Fruit fly (Drosophila melanogaster) whole organism, embryonic: ENCODE results near the gene HDAC6.

ENCODE experiments used
- Antp ChIP-seq: fragments of 200-800 bp; sonication (Bioruptor generic); optimal IDR thresholded peaks from 3 replicates; lab custom pipeline; 2016; ENCODE audit warnings: missing biosample characterization, missing genetic modification characterization
- Awh ChIP-seq: fragments of 200-800 bp; sonication (Bioruptor generic); IDR thresholded peaks from 2 replicates; pipeline ENCODE4, ENCODE4 v1.3.6; 2022; ENCODE audit warnings: missing biosample characterization, missing genetic modification characterization
- CG12769 ChIP-seq: fragments of 200-800 bp; sonication (Bioruptor generic); optimal IDR thresholded peaks from 2 replicates; lab custom pipeline; 2019; ENCODE audit warnings: missing biosample characterization, mild to moderate bottlenecking, missing genetic modification characterization, moderate library complexity
- CG13624 ChIP-seq: fragments of 200-800 bp; sonication (Bioruptor generic); optimal IDR thresholded peaks from 2 replicates; lab custom pipeline; 2016; ENCODE audit warnings: missing biosample characterization, missing genetic modification characterization
- CG13775 ChIP-seq: fragments of 200-800 bp; sonication (Bioruptor generic); optimal IDR thresholded peaks from 3 replicates; lab custom pipeline; 2017; ENCODE audit warnings: missing biosample characterization, mild to moderate bottlenecking, missing genetic modification characterization
- CG14441 ChIP-seq: fragments of 200-800 bp; sonication (Bioruptor generic); IDR thresholded peaks from 2 replicates; pipeline ENCODE4 v1.3.6; 2022; ENCODE audit warnings: missing biosample characterization, missing genetic modification characterization
- CG15601 ChIP-seq: fragments of 200-800 bp; sonication (Bioruptor generic); optimal IDR thresholded peaks from 3 replicates; lab custom pipeline; 2019; ENCODE audit warnings: missing biosample characterization, mild to moderate bottlenecking, missing genetic modification characterization, moderate library complexity
- CG16813 ChIP-seq: fragments of 200-800 bp; sonication (Bioruptor generic); IDR thresholded peaks from 3 replicates; pipeline ENCODE4 v1.3.6; 2022; ENCODE audit warnings: missing biosample characterization, missing genetic modification characterization; ENCODE audit not compliant: partially characterized antibody
- CG17359 ChIP-seq: fragments of 200-800 bp; sonication (Bioruptor generic); optimal IDR thresholded peaks from 3 replicates; lab custom pipeline; 2018; ENCODE audit warnings: missing biosample characterization, mild to moderate bottlenecking, missing genetic modification characterization, moderate library complexity
- CG17361 ChIP-seq: fragments of 200-800 bp; sonication (Bioruptor generic); IDR thresholded peaks from 3 replicates; pipeline ENCODE4 v1.3.6; 2022; ENCODE audit warnings: missing biosample characterization, missing genetic modification characterization
- CG18619 ChIP-seq: fragments of 200-800 bp; sonication (Bioruptor generic); optimal IDR thresholded peaks from 3 replicates; lab custom pipeline; 2017; ENCODE audit warnings: missing biosample characterization, mild to moderate bottlenecking, missing genetic modification characterization
- CG2129 ChIP-seq: fragments of 200-800 bp; sonication (Bioruptor generic); IDR thresholded peaks from 2 replicates; pipeline ENCODE4 v1.3.6; 2022; ENCODE audit warnings: missing biosample characterization, missing genetic modification characterization; ENCODE audit not compliant: partially characterized antibody
- CG2875 ChIP-seq: fragments of 200-800 bp; sonication (Bioruptor generic); optimal IDR thresholded peaks from 2 replicates; lab custom pipeline; 2017; ENCODE audit warnings: missing biosample characterization, mild to moderate bottlenecking, missing genetic modification characterization, missing genetic modification reagents
- CG32767 ChIP-seq: fragments of 200-800 bp; sonication (Bioruptor generic); IDR thresholded peaks from 2 replicates; pipeline ENCODE4 v1.3.6; 2022; ENCODE audit warnings: missing biosample characterization, missing genetic modification characterization
- CG3838 ChIP-seq: fragments of 200-800 bp; sonication (Bioruptor generic); optimal IDR thresholded peaks from 3 replicates; lab custom pipeline; 2016; ENCODE audit warnings: missing biosample characterization, missing genetic modification characterization
- CG3847 ChIP-seq: fragments of 200-800 bp; sonication (Bioruptor generic); IDR thresholded peaks from 2 replicates; pipeline ENCODE4 v1.3.6; 2022; ENCODE audit warnings: missing biosample characterization, missing genetic modification characterization
- CG3995 ChIP-seq: fragments of 200-800 bp; sonication (Bioruptor generic); optimal IDR thresholded peaks from 3 replicates; lab custom pipeline; 2016; ENCODE audit warnings: missing biosample characterization, missing genetic modification characterization
- CG7786 ChIP-seq: fragments of 200-800 bp; sonication (Bioruptor generic); optimal IDR thresholded peaks from 2 replicates; lab custom pipeline; 2016; ENCODE audit warnings: missing biosample characterization, missing genetic modification characterization
- CG7963 ChIP-seq: fragments of 200-800 bp; sonication (Bioruptor generic); IDR thresholded peaks from 3 replicates; pipeline ENCODE4 v1.3.6; 2022; ENCODE audit warnings: missing biosample characterization, missing genetic modification characterization; ENCODE audit not compliant: partially characterized antibody
- CG8290 ChIP-seq, 3 experiments: fragments of 200-800 bp; sonication (Bioruptor generic); optimal IDR thresholded peaks; 2 replicates each; lab custom pipeline; 2016 to 2019; ENCODE audit warnings: missing biosample characterization in 3 of 3, missing genetic modification characterization in 3 of 3, mild to moderate bottlenecking in 2 of 3, moderate library complexity in 1 of 3
- CG8359 ChIP-seq: fragments of 200-800 bp; sonication (Bioruptor generic); optimal IDR thresholded peaks from 2 replicates; lab custom pipeline; 2017; ENCODE audit warnings: missing biosample characterization, mild to moderate bottlenecking, missing genetic modification characterization, borderline replicate concordance
- CG9609 ChIP-seq: fragments of 200-800 bp; sonication (Bioruptor generic); optimal IDR thresholded peaks from 3 replicates; lab custom pipeline; 2016; ENCODE audit warnings: missing biosample characterization, missing genetic modification characterization
- CG9727 ChIP-seq: fragments of 200-800 bp; sonication (Bioruptor generic); optimal IDR thresholded peaks from 3 replicates; lab custom pipeline; 2017; ENCODE audit warnings: missing biosample characterization, mild to moderate bottlenecking, missing genetic modification characterization
- Dip3 ChIP-seq: fragments of 200-800 bp; sonication (Bioruptor generic); optimal IDR thresholded peaks from 3 replicates; lab custom pipeline; 2016; ENCODE audit warnings: missing biosample characterization, missing genetic modification characterization
- Doc3 ChIP-seq: fragments of 200-800 bp; sonication (Bioruptor generic); IDR thresholded peaks from 3 replicates; pipeline ENCODE4 v1.3.6; 2022; ENCODE audit warnings: missing biosample characterization, missing genetic modification characterization; ENCODE audit not compliant: partially characterized antibody
- HLHmδ ChIP-seq: fragments of 200-800 bp; sonication (Bioruptor generic); optimal IDR thresholded peaks from 2 replicates; lab custom pipeline; 2018; ENCODE audit warnings: missing biosample characterization, mild to moderate bottlenecking, missing genetic modification characterization, moderate library complexity
- Kr ChIP-seq: fragments of 200-800 bp; sonication (Bioruptor generic); optimal IDR thresholded peaks from 2 replicates; lab custom pipeline; 2017; ENCODE audit warnings: missing biosample characterization, mild to moderate bottlenecking, missing genetic modification characterization
- MESR4 ChIP-seq: fragments of 200-800 bp; sonication (Bioruptor generic); optimal IDR thresholded peaks from 2 replicates; lab custom pipeline; 2018; ENCODE audit warnings: missing biosample characterization, mild to moderate bottlenecking, missing genetic modification characterization, moderate library complexity
- Max ChIP-seq: fragments of 200-800 bp; sonication (Bioruptor generic); optimal IDR thresholded peaks from 2 replicates; lab custom pipeline; 2016; ENCODE audit warnings: missing biosample characterization, mild to moderate bottlenecking, missing genetic modification characterization
- NC2β ChIP-seq: fragments of 200-800 bp; sonication (Bioruptor generic); optimal IDR thresholded peaks from 2 replicates; lab custom pipeline; 2016; ENCODE audit warnings: missing biosample characterization, missing genetic modification characterization
- Rfx ChIP-seq: fragments of 200-800 bp; sonication (Bioruptor generic); IDR thresholded peaks from 2 replicates; pipeline ENCODE4 v1.3.6; 2022; ENCODE audit warnings: missing biosample characterization, missing genetic modification characterization
- Tbp ChIP-seq: fragments of >200 bp; optimal IDR thresholded peaks from 2 replicates; lab custom pipeline; 2018; ENCODE audit warnings: missing biosample characterization, missing genetic modification characterization
- ato ChIP-seq: fragments of 200-800 bp; sonication (Bioruptor generic); IDR thresholded peaks from 2 replicates; pipeline ENCODE4 v1.3.6; 2022; ENCODE audit warnings: missing biosample characterization, missing genetic modification characterization; ENCODE audit not compliant: partially characterized antibody
- gcm ChIP-seq: fragments of 200-800 bp; sonication (Bioruptor generic); optimal IDR thresholded peaks from 2 replicates; lab custom pipeline; 2019; ENCODE audit warnings: missing biosample characterization, mild to moderate bottlenecking, missing genetic modification characterization, moderate library complexity
- grau ChIP-seq: fragments of 200-800 bp; optimal IDR thresholded peaks from 3 replicates; lab custom pipeline; 2019; ENCODE audit warnings: missing biosample characterization, mild to moderate bottlenecking, missing genetic modification characterization, moderate library complexity
- ham ChIP-seq: fragments of 200-800 bp; sonication (Bioruptor generic); IDR thresholded peaks from 2 replicates; pipeline ENCODE4 v1.3.6; 2022; ENCODE audit warnings: missing biosample characterization, missing genetic modification characterization
- lab ChIP-seq: fragments of 200-800 bp; sonication (Bioruptor generic); optimal IDR thresholded peaks from 3 replicates; lab custom pipeline; 2017; ENCODE audit warnings: missing biosample characterization, missing genetic modification characterization, mild to moderate bottlenecking, moderate library complexity, missing genetic modification reagents
- lov ChIP-seq, 2 experiments: fragments of 200-800 bp in 1 of 2; fragments of >200 bp in 1 of 2; sonication (Bioruptor generic) in 1 of 2; IDR thresholded peaks in 1 of 2; optimal IDR thresholded peaks in 1 of 2; 2 replicates in 1 of 2; 3 replicates in 1 of 2; pipeline versions ENCODE4 v1.3.6 to Lab custom; 2017 to 2022; ENCODE audit warnings: missing biosample characterization in 1 of 2, missing genetic modification characterization in 1 of 2
- mirr ChIP-seq: fragments of 200-800 bp; sonication (Bioruptor generic); optimal IDR thresholded peaks from 3 replicates; lab custom pipeline; 2018; ENCODE audit warnings: missing biosample characterization, mild to moderate bottlenecking, missing genetic modification characterization
- nmo ChIP-seq: fragments of 200-800 bp; sonication (Bioruptor generic); optimal IDR thresholded peaks from 2 replicates; lab custom pipeline; 2018; ENCODE audit warnings: missing biosample characterization, mild to moderate bottlenecking, missing genetic modification characterization, moderate library complexity
- otp ChIP-seq: fragments of 200-800 bp; sonication (Bioruptor generic); IDR thresholded peaks from 3 replicates; pipeline ENCODE4, ENCODE4 v1.3.6; 2022; ENCODE audit warnings: missing biosample characterization, missing genetic modification characterization
- pzg ChIP-seq: fragments of 200-800 bp; sonication (Bioruptor generic); optimal IDR thresholded peaks from 3 replicates; lab custom pipeline; 2018; ENCODE audit warnings: missing biosample characterization, mild to moderate bottlenecking, missing genetic modification characterization, moderate library complexity
- ro ChIP-seq: fragments of 200-800 bp; sonication (Bioruptor generic); IDR thresholded peaks from 2 replicates; pipeline ENCODE4 v1.3.6; 2022; ENCODE audit warnings: missing biosample characterization, missing genetic modification characterization
- sd ChIP-seq: fragments of 200-800 bp; sonication (Bioruptor generic); optimal IDR thresholded peaks from 3 replicates; lab custom pipeline; 2018; ENCODE audit warnings: missing biosample characterization, mild to moderate bottlenecking, missing genetic modification characterization, moderate library complexity
- slp2 ChIP-seq: fragments of 200-800 bp; sonication (Bioruptor generic); optimal IDR thresholded peaks from 2 replicates; lab custom pipeline; 2016; ENCODE audit warnings: missing biosample characterization, missing genetic modification characterization
- tll ChIP-seq, 2 experiments: fragments of 200-800 bp in 1 of 2; fragments of >200 bp in 1 of 2; sonication (Bioruptor generic) in 1 of 2; optimal IDR thresholded peaks; 2 replicates each; lab custom pipeline; 2017 to 2019; ENCODE audit warnings: missing biosample characterization in 2 of 2, missing genetic modification characterization in 2 of 2, mild to moderate bottlenecking in 1 of 2, moderate library complexity in 1 of 2
- ttk ChIP-seq: fragments of 200-800 bp; sonication (Bioruptor generic); IDR thresholded peaks from 2 replicates; pipeline ENCODE4 v2.1.2; 2022; ENCODE audit warnings: missing biosample characterization, missing genetic modification characterization
- unc-4 ChIP-seq: fragments of 200-800 bp; sonication (Bioruptor generic); IDR thresholded peaks from 2 replicates; pipeline ENCODE4 v1.3.6; 2022; ENCODE audit warnings: missing biosample characterization, missing genetic modification characterization; ENCODE audit not compliant: partially characterized antibody

The HDAC6 gene

DNA sequence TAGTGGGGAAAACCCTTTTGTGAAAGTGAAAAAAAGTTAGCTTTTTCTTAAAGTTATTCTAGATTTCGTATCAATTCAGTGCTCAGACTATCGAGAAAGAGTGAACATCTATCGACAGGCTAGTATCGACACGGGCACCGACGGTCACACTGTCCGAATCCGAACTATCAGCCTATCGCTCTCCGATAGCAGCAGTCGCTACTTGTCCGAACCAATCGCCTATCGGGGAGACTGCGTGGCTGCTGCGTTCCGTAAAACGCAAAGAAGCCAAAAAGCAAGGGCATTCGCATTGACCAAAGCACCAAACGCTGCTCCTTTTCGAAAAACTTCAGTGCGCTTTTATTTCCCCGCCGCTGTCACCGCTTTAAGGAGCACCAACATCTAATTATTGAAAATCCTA is 13.8 kb upstream of the HDAC6 start, which contains the start of gene Top1 (continued):
- no peak for TF ChIP-seq CG8359
- TF ChIP-seq CG15601 (tag; lab: Kevin White, UChicago) = peak; percentile 8
- no peak for TF ChIP-seq Awh (GFP tag; lab: Robert Waterston, UW)
- no peak for TF ChIP-seq CG2875 (GFP tag; lab: Kevin White, UChicago)
- no peak for TF ChIP-seq sd (tag; lab: Kevin White, UChicago)
- peak; percentile 55 for TF ChIP-seq HLHmδ
- 0 out of 3 replicates have a peak, but pooled peaks have one; percentile 14 for TF ChIP-seq otp (GFP tag; lab: Robert Waterston, UW)
- peak; percentile 93 for TF ChIP-seq Doc3 (GFP tag; lab: Robert Waterston, UW)
- TF ChIP-seq Max (GFP tag; lab: Kevin White, UChicago) = no peak
- TF ChIP-seq unc-4 (GFP tag; lab: Robert Waterston, UW) = peak; percentile 97
- TF ChIP-seq CG9727 (GFP tag; lab: Kevin White, UChicago) = no peak
- TF ChIP-seq CG3995 (GFP tag; lab: Kevin White, UChicago) = peak; percentile 99
- no peak for TF ChIP-seq gcm (GFP tag; lab: Kevin White, UChicago)
- peak; percentile 6 for TF ChIP-seq Dip3 (GFP tag; lab: Kevin White, UChicago)
- peak; percentile 35 for TF ChIP-seq CG12769
- 0 out of 2 replicates have a peak, but pooled peaks have one; percentile 10 for TF ChIP-seq CG14441
- peak; percentile 16 for TF ChIP-seq CG13775
- peak; percentile 26 for TF ChIP-seq grau (tag; lab: Kevin White, UChicago)
- TF ChIP-seq ato (GFP tag; lab: Robert Waterston, UW) = peak; percentile 97
- TF ChIP-seq mirr = peak; percentile 15
- peak; percentile 97 for TF ChIP-seq CG16813 (GFP tag; lab: Robert Waterston, UW)
- TF ChIP-seq ttk (GFP tag; lab: Robert Waterston, UW) = no peak
- peak; percentile 17; the same call in 1 of the 2 replicates for TF ChIP-seq CG32767 (GFP tag; lab: Robert Waterston, UW)
- TF ChIP-seq lab (GFP tag; lab: Kevin White, UChicago) = peak; percentile 64
- TF ChIP-seq slp2 = peak; percentile 11
- TF ChIP-seq CG18619 (GFP tag; lab: Kevin White, UChicago) = peak; percentile 12
- 0 out of 3 replicates have a peak, but pooled peaks have one; percentile 15 for TF ChIP-seq CG17361 (GFP tag; lab: Robert Waterston, UW)
- TF ChIP-seq NC2β = peak; percentile 7
- peak; percentile 19 for TF ChIP-seq Antp (GFP tag; lab: Kevin White, UChicago)
- TF ChIP-seq CG8290 (GFP tag; optimal IDR thresholded peaks at IDR 0.05; lab: Kevin White, UChicago) = peak; percentile 22
- TF ChIP-seq CG8290 (tag; optimal IDR thresholded peaks at IDR 0.05; lab: Kevin White, UChicago) = peak in 1 of 2 experiments; percentile 84
- TF ChIP-seq CG9609 = peak; percentile 5
- peak; percentile 66 for TF ChIP-seq MESR4 (GFP tag; lab: Kevin White, UChicago)
- TF ChIP-seq Kr (GFP tag; lab: Kevin White, UChicago) = no peak
- TF ChIP-seq CG7786 (GFP tag; lab: Kevin White, UChicago) = peak; percentile 6
- TF ChIP-seq Tbp (GFP tag; lab: Kevin White, UChicago) = no peak
- peak; percentile 91 for TF ChIP-seq CG2129 (GFP tag; lab: Robert Waterston, UW)
- no peak for TF ChIP-seq lov (optimal IDR thresholded peaks at IDR 0.05; lab: Kevin White, UChicago)
- TF ChIP-seq lov (GFP tag; IDR thresholded peaks at IDR 0.05; lab: Robert Waterston, UW) = no peak
- no peak for TF ChIP-seq tll (GFP tag; optimal IDR thresholded peaks at IDR 0.05; lab: Kevin White, UChicago)
- peak; percentile 9 for TF ChIP-seq CG17359
- peak; percentile 71 for TF ChIP-seq Rfx (GFP tag; lab: Robert Waterston, UW)
- TF ChIP-seq nmo (GFP tag; lab: Kevin White, UChicago) = peak; percentile 43
- 0 out of 2 replicates have a peak, but pooled peaks have one; percentile 39 for TF ChIP-seq ham
- TF ChIP-seq ro (GFP tag; lab: Robert Waterston, UW) = no peak
- TF ChIP-seq CG13624 (GFP tag; lab: Kevin White, UChicago) = peak; percentile 17
- no peak for TF ChIP-seq CG3838 (GFP tag; lab: Kevin White, UChicago)
- peak; percentile 92 for TF ChIP-seq pzg (GFP tag; lab: Kevin White, UChicago)
- TF ChIP-seq CG7963 (GFP tag; lab: Robert Waterston, UW) = peak; percentile 96
- peak; percentile 65 for TF ChIP-seq CG3847 (GFP tag; lab: Robert Waterston, UW)
